Fruit fly (Drosophila melanogaster): ENCODE results near the gene upd1.
A peak's percentile ranks its signal among the peaks of the same experiment; 100 is the strongest.

Gene upd1

DNA sequence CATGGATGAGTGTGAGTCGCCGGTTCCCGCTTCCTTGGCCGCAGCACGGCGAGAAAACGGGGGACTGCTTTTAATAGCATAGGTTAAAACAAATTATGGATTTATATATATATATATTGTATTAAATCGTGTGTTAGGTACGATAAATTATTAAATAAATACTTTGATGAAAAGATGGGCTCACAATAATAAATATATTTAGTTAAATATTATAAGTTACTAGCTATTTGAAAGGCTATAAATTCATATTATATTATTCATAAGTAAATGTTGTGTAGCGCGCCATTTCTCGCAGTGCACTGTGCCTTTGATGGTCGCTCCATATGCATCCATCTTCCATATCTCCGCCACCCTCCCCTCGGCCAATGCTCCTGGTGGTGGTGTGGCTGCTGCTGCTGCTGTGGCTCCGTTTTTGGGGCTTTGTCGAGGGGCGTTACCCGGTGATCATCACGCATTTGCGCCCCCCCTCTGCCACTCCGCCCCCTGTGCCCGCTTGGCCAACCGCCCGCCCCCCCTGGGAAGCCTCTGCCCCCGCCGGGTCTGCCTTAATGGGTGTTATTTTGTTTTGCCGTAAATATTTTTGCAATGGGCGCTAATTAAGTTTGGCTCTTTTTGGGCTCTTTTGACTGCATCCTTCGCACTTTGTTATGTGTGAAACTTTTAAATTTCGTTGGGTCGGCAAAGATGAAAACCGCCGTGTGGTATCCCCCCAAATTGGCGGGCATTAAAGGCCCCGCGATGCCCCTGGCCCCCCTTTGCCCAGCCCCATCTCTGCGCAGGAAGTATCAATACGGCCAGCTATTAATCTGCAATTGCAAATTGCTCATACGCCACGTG, 35.7 kb downstream of the upd1 start:
- TF ChIP-seq CG12605 (GFP tag; IDR thresholded peaks at IDR 0.05) = no peak
- TF ChIP-seq CG13204 (GFP tag; optimal IDR thresholded peaks at IDR 0.05) = no peak
- TF ChIP-seq D1 (tag; optimal IDR thresholded peaks at IDR 0.05) = no peak
- peak; percentile 42 for TF ChIP-seq CG34367 (tag; optimal IDR thresholded peaks at IDR 0.05)
- no peak for TF ChIP-seq Ets98B (GFP tag; IDR thresholded peaks at IDR 0.05)
- TF ChIP-seq CG10348 (GFP tag; IDR thresholded peaks at IDR 0.05) = no peak
- TF ChIP-seq rn (GFP tag; IDR thresholded peaks at IDR 0.05) = no peak
- no peak for TF ChIP-seq Pif1A (GFP tag; optimal IDR thresholded peaks at IDR 0.05)
- peak; percentile 74 for TF ChIP-seq CG8159 (tag; optimal IDR thresholded peaks at IDR 0.05)
- peak; percentile 63 for TF ChIP-seq CG9948 (tag; optimal IDR thresholded peaks at IDR 0.05)
- TF ChIP-seq fd96Ca (GFP tag; IDR thresholded peaks at IDR 0.05) = no peak
- no peak for TF ChIP-seq CG32121 (GFP tag; IDR thresholded peaks at IDR 0.05)
- no peak for TF ChIP-seq Pif1B (GFP tag; optimal IDR thresholded peaks at IDR 0.05)
- no peak for TF ChIP-seq gl (tag; optimal IDR thresholded peaks at IDR 0.05)
- peak; percentile 56 for TF ChIP-seq CG17806 (tag; optimal IDR thresholded peaks at IDR 0.05)
- TF ChIP-seq EcR (GFP tag; optimal IDR thresholded peaks at IDR 0.05) = no peak
- TF ChIP-seq CG15710 (tag; optimal IDR thresholded peaks at IDR 0.05) = peak; percentile 72
- peak; percentile 20 for TF ChIP-seq CG8301 (tag; optimal IDR thresholded peaks at IDR 0.05)
- peak; percentile 67 for TF ChIP-seq Snoo (tag; optimal IDR thresholded peaks at IDR 0.05)
- peak; percentile 68 for TF ChIP-seq CG14655 (GFP tag; optimal IDR thresholded peaks at IDR 0.05)

DNA sequence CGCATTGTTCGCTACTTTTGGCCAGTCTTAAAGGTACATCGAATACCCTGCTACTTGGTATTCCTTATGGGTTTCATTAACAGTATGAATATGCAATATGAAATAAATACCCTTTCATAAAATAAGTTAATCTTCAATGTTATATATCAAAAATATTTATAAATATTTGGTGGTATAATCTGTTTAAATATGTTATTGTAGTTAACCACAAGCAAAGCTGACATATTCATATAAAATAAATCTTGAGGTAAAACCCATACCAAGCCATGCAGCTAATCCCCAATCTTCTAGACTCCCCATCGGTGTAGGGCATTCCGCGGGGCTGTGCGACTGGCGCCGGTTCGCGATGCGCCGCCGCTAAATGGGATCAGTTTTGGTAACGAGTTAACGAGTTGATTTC, 36.7 kb downstream of the upd1 start:
- no peak for TF ChIP-seq Ets98B (GFP tag; IDR thresholded peaks at IDR 0.05)
- TF ChIP-seq CG32121 (GFP tag; IDR thresholded peaks at IDR 0.05) = no peak
- TF ChIP-seq CG13204 (GFP tag; optimal IDR thresholded peaks at IDR 0.05) = no peak
- peak; percentile 75 for TF ChIP-seq CG14655 (GFP tag; optimal IDR thresholded peaks at IDR 0.05)
- TF ChIP-seq CG10348 (GFP tag; IDR thresholded peaks at IDR 0.05) = no peak
- peak; percentile 30 for TF ChIP-seq Pif1A (GFP tag; optimal IDR thresholded peaks at IDR 0.05)
- no peak for TF ChIP-seq CG12605 (GFP tag; IDR thresholded peaks at IDR 0.05)
- TF ChIP-seq fd96Ca (GFP tag; IDR thresholded peaks at IDR 0.05) = no peak
- no peak for TF ChIP-seq EcR (GFP tag; optimal IDR thresholded peaks at IDR 0.05)
- TF ChIP-seq CG15710 (tag; optimal IDR thresholded peaks at IDR 0.05) = peak; percentile 73
- TF ChIP-seq D1 (tag; optimal IDR thresholded peaks at IDR 0.05) = no peak
- peak; percentile 60 for TF ChIP-seq CG9948 (tag; optimal IDR thresholded peaks at IDR 0.05)
- TF ChIP-seq CG4496 (GFP tag; IDR thresholded peaks at IDR 0.05) = no peak
- TF ChIP-seq rn (GFP tag; IDR thresholded peaks at IDR 0.05) = no peak
- peak; percentile 50 for TF ChIP-seq CG34367 (tag; optimal IDR thresholded peaks at IDR 0.05)
- TF ChIP-seq gl (tag; optimal IDR thresholded peaks at IDR 0.05) = no peak
- peak; percentile 58 for TF ChIP-seq CG8301 (tag; optimal IDR thresholded peaks at IDR 0.05)
- TF ChIP-seq Snoo (tag; optimal IDR thresholded peaks at IDR 0.05) = peak; percentile 65
- TF ChIP-seq Pif1B (GFP tag; optimal IDR thresholded peaks at IDR 0.05) = peak; percentile 36
- peak; percentile 45 for TF ChIP-seq CG17806 (tag; optimal IDR thresholded peaks at IDR 0.05)
- peak; percentile 78 for TF ChIP-seq CG8159 (tag; optimal IDR thresholded peaks at IDR 0.05)

- TF ChIP-seq CG13204 (GFP tag; optimal IDR thresholded peaks at IDR 0.05) = peak; percentile 17
- no peak for TF ChIP-seq fd96Ca (GFP tag; IDR thresholded peaks at IDR 0.05)
Measured at dm6 chrX:18266846-18267245, 42.2 kb downstream of the upd1 start.

- TF ChIP-seq Ets98B (GFP tag; IDR thresholded peaks at IDR 0.05) = no peak
- no peak for TF ChIP-seq gl (tag; optimal IDR thresholded peaks at IDR 0.05)
- no peak for TF ChIP-seq Snoo (tag; optimal IDR thresholded peaks at IDR 0.05)
- no peak for TF ChIP-seq CG4496 (GFP tag; IDR thresholded peaks at IDR 0.05)
- TF ChIP-seq fd96Ca (GFP tag; IDR thresholded peaks at IDR 0.05) = no peak
- TF ChIP-seq CG32121 (GFP tag; IDR thresholded peaks at IDR 0.05) = no peak
- no peak for TF ChIP-seq CG34367 (tag; optimal IDR thresholded peaks at IDR 0.05)
- no peak for TF ChIP-seq Pif1B (GFP tag; optimal IDR thresholded peaks at IDR 0.05)
- no peak for TF ChIP-seq rn (GFP tag; IDR thresholded peaks at IDR 0.05)
- TF ChIP-seq CG15710 (tag; optimal IDR thresholded peaks at IDR 0.05) = no peak
- TF ChIP-seq CG9948 (tag; optimal IDR thresholded peaks at IDR 0.05) = no peak
- TF ChIP-seq CG8159 (tag; optimal IDR thresholded peaks at IDR 0.05) = no peak
- TF ChIP-seq CG17806 (tag; optimal IDR thresholded peaks at IDR 0.05) = no peak
- no peak for TF ChIP-seq Pif1A (GFP tag; optimal IDR thresholded peaks at IDR 0.05)
Measured at dm6 chrX:18263382-18263781, 45.7 kb downstream of the upd1 start.

dm6 chrX:18262151-18262550, 46.9 kb downstream of the upd1 start:
- TF ChIP-seq Pif1A (GFP tag; optimal IDR thresholded peaks at IDR 0.05) = no peak
- TF ChIP-seq EcR (GFP tag; optimal IDR thresholded peaks at IDR 0.05) = no peak
- no peak for TF ChIP-seq CG34367 (tag; optimal IDR thresholded peaks at IDR 0.05)
- no peak for TF ChIP-seq CG32121 (GFP tag; IDR thresholded peaks at IDR 0.05)
- TF ChIP-seq CG8301 (tag; optimal IDR thresholded peaks at IDR 0.05) = no peak
- no peak for TF ChIP-seq CG10348 (GFP tag; IDR thresholded peaks at IDR 0.05)
- TF ChIP-seq CG9948 (tag; optimal IDR thresholded peaks at IDR 0.05) = peak; percentile 27
- no peak for TF ChIP-seq rn (GFP tag; IDR thresholded peaks at IDR 0.05)
- TF ChIP-seq CG12605 (GFP tag; IDR thresholded peaks at IDR 0.05) = no peak
- TF ChIP-seq Snoo (tag; optimal IDR thresholded peaks at IDR 0.05) = no peak
- TF ChIP-seq Ets98B (GFP tag; IDR thresholded peaks at IDR 0.05) = no peak
- no peak for TF ChIP-seq gl (tag; optimal IDR thresholded peaks at IDR 0.05)
- TF ChIP-seq CG8159 (tag; optimal IDR thresholded peaks at IDR 0.05) = peak; percentile 53
- peak; percentile 2 for TF ChIP-seq CG17806 (tag; optimal IDR thresholded peaks at IDR 0.05)
- TF ChIP-seq CG13204 (GFP tag; optimal IDR thresholded peaks at IDR 0.05) = no peak
- TF ChIP-seq Pif1B (GFP tag; optimal IDR thresholded peaks at IDR 0.05) = no peak
- TF ChIP-seq fd96Ca (GFP tag; IDR thresholded peaks at IDR 0.05) = no peak
- no peak for TF ChIP-seq CG4496 (GFP tag; IDR thresholded peaks at IDR 0.05)
- no peak for TF ChIP-seq D1 (tag; optimal IDR thresholded peaks at IDR 0.05)
- peak; percentile 29 for TF ChIP-seq CG15710 (tag; optimal IDR thresholded peaks at IDR 0.05)
- TF ChIP-seq CG14655 (GFP tag; optimal IDR thresholded peaks at IDR 0.05) = peak; percentile 42

Data from whole organism, pupa.